Fruit fly (Drosophila melanogaster) whole organism, adult: ENCODE measurements around the gene CG13708.

ENCODE experiments used
- CG11617 ChIP-seq: fragments of 200-800 bp; sonication (Bioruptor generic); optimal IDR thresholded peaks from 2 replicates; lab custom pipeline; 2017; ENCODE audit warnings: mild to moderate bottlenecking, missing biosample characterization, missing genetic modification reagents, missing genetic modification characterization
- CG12768 ChIP-seq: fragments of 200-800 bp; sonication (Bioruptor generic); optimal IDR thresholded peaks from 2 replicates; lab custom pipeline; 2017; ENCODE audit warnings: missing biosample characterization, missing genetic modification characterization, mild to moderate bottlenecking, moderate library complexity, missing genetic modification reagents
- Clk ChIP-seq: fragments of 200-800 bp; sonication (Bioruptor generic); optimal IDR thresholded peaks from 2 replicates; lab custom pipeline; 2017; ENCODE audit warnings: missing biosample characterization, missing genetic modification characterization
- Hr96 ChIP-seq: fragments of 200-800 bp; sonication (Bioruptor generic); optimal IDR thresholded peaks from 2 replicates; lab custom pipeline; 2016; ENCODE audit warnings: missing biosample characterization, missing genetic modification characterization
- Mnt ChIP-seq: fragments of 200-800 bp; sonication (Bioruptor generic); optimal IDR thresholded peaks from 2 replicates; lab custom pipeline; 2016; ENCODE audit warnings: missing biosample characterization, mild to moderate bottlenecking, missing genetic modification characterization
- bab1 ChIP-seq: fragments of 200-800 bp; sonication (Bioruptor generic); optimal IDR thresholded peaks from 3 replicates; lab custom pipeline; 2019; ENCODE audit warnings: missing biosample characterization, mild to moderate bottlenecking, missing genetic modification characterization, moderate library complexity
- kay ChIP-seq: fragments of 200-800 bp; sonication (Bioruptor generic); peaks from one replicate; lab custom pipeline; 2016; ENCODE audit warnings: missing biosample characterization, missing genetic modification characterization, borderline replicate concordance
- ovo ChIP-seq: fragments of 200-800 bp; sonication (Bioruptor generic); optimal IDR thresholded peaks from 2 replicates; lab custom pipeline; 2016; ENCODE audit warnings: missing biosample characterization, missing genetic modification characterization
- pad ChIP-seq: fragments of 200-800 bp; sonication (Bioruptor generic); optimal IDR thresholded peaks from 3 replicates; lab custom pipeline; 2017; ENCODE audit warnings: missing biosample characterization, missing genetic modification characterization, mild to moderate bottlenecking, moderate library complexity, missing genetic modification reagents
- toe ChIP-seq: fragments of 200-800 bp; sonication (Bioruptor generic); optimal IDR thresholded peaks from 2 replicates; lab custom pipeline; 2016; ENCODE audit warnings: missing biosample characterization, missing genetic modification characterization

- TF ChIP-seq ovo (GFP tag; lab: Kevin White, UChicago) (no peak), toe (GFP tag; lab: Kevin White, UChicago) (no peak), kay (no peak), Clk (no peak), CG11617 (no peak), bab1 (GFP tag; lab: Kevin White, UChicago) (no peak), Mnt (no peak), pad (GFP tag; lab: Kevin White, UChicago) (no peak), Hr96 (GFP tag; lab: Kevin White, UChicago) (no peak), CG12768 (GFP tag; lab: Kevin White, UChicago) (no peak)
Measured at dm6 chr3L:4853070-4853469, 19.7 kb upstream of the CG13708 start.
